Fruit fly (Drosophila melanogaster) whole organism, embryonic: ENCODE results near the gene Stt3B.

Experiments
- C15 ChIP-seq: fragments of 200-800 bp; sonication (Bioruptor generic); IDR thresholded peaks from 3 replicates; pipeline ENCODE4 v1.3.6; 2022; ENCODE audit warnings: missing biosample characterization, missing genetic modification characterization
- CG11398 ChIP-seq: fragments of 200-800 bp; sonication (Bioruptor generic); optimal IDR thresholded peaks from 2 replicates; lab custom pipeline; 2016; ENCODE audit warnings: missing biosample characterization, missing genetic modification characterization
- CG11560 ChIP-seq: fragments of 200-800 bp; sonication (Bioruptor generic); IDR thresholded peaks from 3 replicates; pipeline ENCODE4 v1.3.6; 2022; ENCODE audit warnings: missing biosample characterization, missing genetic modification characterization
- CG13424 ChIP-seq: fragments of 200-800 bp; sonication (Bioruptor generic); optimal IDR thresholded peaks from 2 replicates; lab custom pipeline; 2019; ENCODE audit warnings: missing biosample characterization, mild to moderate bottlenecking, missing genetic modification characterization, moderate library complexity
- CG13775 ChIP-seq: fragments of 200-800 bp; sonication (Bioruptor generic); optimal IDR thresholded peaks from 3 replicates; lab custom pipeline; 2017; ENCODE audit warnings: missing biosample characterization, mild to moderate bottlenecking, missing genetic modification characterization
- CG16813 ChIP-seq: fragments of 200-800 bp; sonication (Bioruptor generic); IDR thresholded peaks from 3 replicates; pipeline ENCODE4 v1.3.6; 2022; ENCODE audit warnings: missing biosample characterization, missing genetic modification characterization; ENCODE audit not compliant: partially characterized antibody
- CG3281 ChIP-seq: fragments of 200-800 bp; sonication (Bioruptor generic); optimal IDR thresholded peaks from 3 replicates; lab custom pipeline; 2017; ENCODE audit warnings: missing biosample characterization, mild to moderate bottlenecking, missing genetic modification characterization
- CG34224 ChIP-seq: fragments of 200-800 bp; sonication (Bioruptor generic); IDR thresholded peaks from 3 replicates; pipeline ENCODE4 v1.3.6; 2022; ENCODE audit warnings: missing biosample characterization, missing genetic modification characterization; ENCODE audit not compliant: partially characterized antibody
- CG4707 ChIP-seq: fragments of 200-800 bp; sonication (Bioruptor generic); optimal IDR thresholded peaks from 2 replicates; lab custom pipeline; 2018; ENCODE audit warnings: missing biosample characterization, mild to moderate bottlenecking, missing genetic modification characterization, moderate library complexity
- CG6683 ChIP-seq: fragments of 200-800 bp; sonication (Bioruptor generic); optimal IDR thresholded peaks from 2 replicates; lab custom pipeline; 2017; ENCODE audit warnings: missing biosample characterization, mild to moderate bottlenecking, missing genetic modification characterization, missing genetic modification reagents
- CG6854 ChIP-seq: fragments of 200-800 bp; sonication (Bioruptor generic); optimal IDR thresholded peaks from 3 replicates; lab custom pipeline; 2017; ENCODE audit warnings: missing biosample characterization, mild to moderate bottlenecking, missing genetic modification characterization
- CG7372 ChIP-seq: fragments of 200-800 bp; sonication (Bioruptor generic); IDR thresholded peaks from 2 replicates; pipeline ENCODE4 v1.3.6; 2022; ENCODE audit warnings: missing biosample characterization, missing genetic modification characterization
- CG7786 ChIP-seq: fragments of 200-800 bp; sonication (Bioruptor generic); optimal IDR thresholded peaks from 2 replicates; lab custom pipeline; 2016; ENCODE audit warnings: missing biosample characterization, missing genetic modification characterization
- CG7963 ChIP-seq: fragments of 200-800 bp; sonication (Bioruptor generic); IDR thresholded peaks from 3 replicates; pipeline ENCODE4 v1.3.6; 2022; ENCODE audit warnings: missing biosample characterization, missing genetic modification characterization; ENCODE audit not compliant: partially characterized antibody
- CG7987 ChIP-seq: fragments of 200-800 bp; sonication (Bioruptor generic); optimal IDR thresholded peaks from 2 replicates; lab custom pipeline; 2018; ENCODE audit warnings: missing biosample characterization, mild to moderate bottlenecking, missing genetic modification characterization, moderate library complexity
- CG8290 ChIP-seq, 3 experiments: fragments of 200-800 bp; sonication (Bioruptor generic); optimal IDR thresholded peaks; 2 replicates each; lab custom pipeline; 2016 to 2019; ENCODE audit warnings: missing biosample characterization in 3 of 3, missing genetic modification characterization in 3 of 3, mild to moderate bottlenecking in 2 of 3, moderate library complexity in 1 of 3
- CG8388 ChIP-seq: fragments of 200-800 bp; sonication (Bioruptor generic); optimal IDR thresholded peaks from 2 replicates; lab custom pipeline; 2019; ENCODE audit warnings: missing biosample characterization, mild to moderate bottlenecking, missing genetic modification characterization, moderate library complexity
- Dbx ChIP-seq: fragments of 200-800 bp; sonication (Bioruptor generic); IDR thresholded peaks from 3 replicates; pipeline ENCODE4 v1.3.6; 2022; ENCODE audit warnings: missing biosample characterization, missing genetic modification characterization
- Dll ChIP-seq: fragments of 200-800 bp; sonication (Bioruptor generic); IDR thresholded peaks from 4 replicates; pipeline ENCODE4 v1.3.6; 2022; ENCODE audit warnings: missing biosample characterization, missing genetic modification characterization; ENCODE audit not compliant: partially characterized antibody
- Fer3 ChIP-seq: fragments of 200-800 bp; sonication (Bioruptor generic); optimal IDR thresholded peaks from 2 replicates; lab custom pipeline; 2018; ENCODE audit warnings: missing biosample characterization, mild to moderate bottlenecking, missing genetic modification characterization, moderate library complexity
- GATAe ChIP-seq: fragments of 200-800 bp; sonication (Bioruptor generic); conservative IDR thresholded peaks from 2 replicates; pipeline ENCODE4 v1.3.6; 2022; ENCODE audit warnings: missing biosample characterization, missing genetic modification characterization
- H15 ChIP-seq: fragments of 200-800 bp; sonication (Bioruptor generic); IDR thresholded peaks from 3 replicates; pipeline ENCODE4 v1.3.6; 2022; ENCODE audit warnings: missing biosample characterization, missing genetic modification characterization
- HHEX ChIP-seq: fragments of 200-800 bp; sonication (Bioruptor generic); optimal IDR thresholded peaks from 3 replicates; lab custom pipeline; 2017; ENCODE audit warnings: missing biosample characterization, mild to moderate bottlenecking, missing genetic modification characterization, missing genetic modification reagents
- Med ChIP-seq: fragments of 200-800 bp; sonication (Bioruptor generic); peaks from one replicate; lab custom pipeline; 2016; ENCODE audit warnings: missing biosample characterization, missing genetic modification characterization, mild to moderate bottlenecking, inconsistent platforms, moderate library complexity
- Mrtf ChIP-seq: fragments of 200-800 bp; sonication (Bioruptor generic); IDR thresholded peaks from 3 replicates; pipeline ENCODE4 v1.3.6; 2022; ENCODE audit warnings: missing biosample characterization, missing genetic modification characterization
- NC2β ChIP-seq: fragments of 200-800 bp; sonication (Bioruptor generic); optimal IDR thresholded peaks from 2 replicates; lab custom pipeline; 2016; ENCODE audit warnings: missing biosample characterization, missing genetic modification characterization
- PHDP ChIP-seq: fragments of 200-800 bp; sonication (Bioruptor generic); optimal IDR thresholded peaks from 3 replicates; lab custom pipeline; 2018; ENCODE audit warnings: missing biosample characterization, mild to moderate bottlenecking, missing genetic modification characterization, moderate library complexity
- Side ChIP-seq: fragments of 200-800 bp; sonication (Bioruptor generic); optimal IDR thresholded peaks from 2 replicates; lab custom pipeline; 2016; ENCODE audit warnings: missing biosample characterization, missing genetic modification characterization
- Sin3A ChIP-seq: fragments of >200 bp; optimal IDR thresholded peaks from 2 replicates; lab custom pipeline; 2018
- Trl ChIP-seq, 3 experiments: fragments of >200 bp in 2 of 3; fragments of 200-800 bp in 1 of 3; sonication (Bioruptor generic) in 1 of 3; optimal IDR thresholded peaks; 2 replicates in 1 of 3; 3 replicates in 2 of 3; lab custom pipeline; 2016 to 2017; ENCODE audit warnings: missing biosample characterization in 1 of 3, missing genetic modification characterization in 1 of 3
- abd-A ChIP-seq: fragments of 200-800 bp; sonication (Bioruptor generic); optimal IDR thresholded peaks from 3 replicates; lab custom pipeline; 2019; ENCODE audit warnings: missing biosample characterization, mild to moderate bottlenecking, missing genetic modification characterization, moderate library complexity
- az2 ChIP-seq: fragments of 200-800 bp; sonication (Bioruptor generic); optimal IDR thresholded peaks from 3 replicates; lab custom pipeline; 2016; ENCODE audit warnings: missing biosample characterization, missing genetic modification characterization
- bcd ChIP-seq: fragments of 200-800 bp; sonication (Bioruptor generic); optimal IDR thresholded peaks from 2 replicates; lab custom pipeline; 2017; ENCODE audit warnings: missing biosample characterization, mild to moderate bottlenecking, missing genetic modification characterization
- bigmax ChIP-seq: fragments of 200-800 bp; sonication (Bioruptor generic); optimal IDR thresholded peaks from 2 replicates; lab custom pipeline; 2018; ENCODE audit warnings: missing biosample characterization, mild to moderate bottlenecking, missing genetic modification characterization
- cato ChIP-seq: fragments of 200-800 bp; sonication (Bioruptor generic); optimal IDR thresholded peaks from 2 replicates; lab custom pipeline; 2016; ENCODE audit warnings: missing biosample characterization, missing genetic modification characterization, borderline replicate concordance
- danr ChIP-seq: fragments of 200-800 bp; sonication (Bioruptor generic); IDR thresholded peaks from 2 replicates; pipeline ENCODE4 v1.3.6; 2022; ENCODE audit warnings: missing biosample characterization, missing genetic modification characterization
- ems ChIP-seq: fragments of 200-800 bp; sonication (Bioruptor generic); optimal IDR thresholded peaks from 3 replicates; lab custom pipeline; 2016; ENCODE audit warnings: missing biosample characterization, missing genetic modification characterization
- eve ChIP-seq, 2 experiments: fragments of >200 bp; optimal IDR thresholded peaks; 2 replicates each; lab custom pipeline; 2017; ENCODE audit warnings: missing biosample characterization in 2 of 2, missing genetic modification characterization in 2 of 2
- her ChIP-seq: fragments of 200-800 bp; sonication (Bioruptor generic); optimal IDR thresholded peaks from 2 replicates; lab custom pipeline; 2016; ENCODE audit warnings: missing biosample characterization, missing genetic modification characterization
- hth ChIP-seq: fragments of >200 bp; optimal IDR thresholded peaks from 2 replicates; lab custom pipeline; 2017; ENCODE audit warnings: inconsistent platforms
- nmo ChIP-seq: fragments of 200-800 bp; sonication (Bioruptor generic); optimal IDR thresholded peaks from 2 replicates; lab custom pipeline; 2018; ENCODE audit warnings: missing biosample characterization, mild to moderate bottlenecking, missing genetic modification characterization, moderate library complexity
- scrt ChIP-seq: fragments of 200-800 bp; sonication (Bioruptor generic); optimal IDR thresholded peaks from 2 replicates; lab custom pipeline; 2018; ENCODE audit warnings: missing biosample characterization, mild to moderate bottlenecking, missing genetic modification characterization, moderate library complexity
- sd ChIP-seq: fragments of 200-800 bp; sonication (Bioruptor generic); optimal IDR thresholded peaks from 3 replicates; lab custom pipeline; 2018; ENCODE audit warnings: missing biosample characterization, mild to moderate bottlenecking, missing genetic modification characterization, moderate library complexity
- sqz ChIP-seq: fragments of 200-800 bp; sonication (Bioruptor generic); optimal IDR thresholded peaks from 3 replicates; lab custom pipeline; 2018; ENCODE audit warnings: missing biosample characterization, mild to moderate bottlenecking, missing genetic modification characterization
- tap ChIP-seq: fragments of 200-800 bp; optimal IDR thresholded peaks from 3 replicates; lab custom pipeline; 2019; ENCODE audit warnings: missing biosample characterization, mild to moderate bottlenecking, missing genetic modification characterization, moderate library complexity
- tio ChIP-seq: fragments of 200-800 bp; sonication (Bioruptor generic); optimal IDR thresholded peaks from 2 replicates; lab custom pipeline; 2017; ENCODE audit warnings: missing biosample characterization, missing genetic modification characterization, inconsistent platforms
- unpg ChIP-seq: fragments of 200-800 bp; sonication (Bioruptor generic); optimal IDR thresholded peaks from 3 replicates; lab custom pipeline; 2018; ENCODE audit warnings: missing biosample characterization, mild to moderate bottlenecking, missing genetic modification characterization, moderate library complexity
- usp ChIP-seq: fragments of >200 bp; optimal IDR thresholded peaks from 2 replicates; lab custom pipeline; 2017; ENCODE audit warnings: missing biosample characterization, missing genetic modification characterization

Stt3B gene

dm6 chr3R:25024895-25025557, 44.4 kb downstream of the Stt3B start, which contains the start of the genes EMC6 and Hr96 (continued):
- TF ChIP-seq abd-A (tag; lab: Kevin White, UChicago) (no peak), ems (GFP tag; lab: Kevin White, UChicago) (peak; percentile 96), Fer3 (peak; percentile 94), az2 (GFP tag; lab: Kevin White, UChicago) (peak; percentile 94), CG6854 (GFP tag; lab: Kevin White, UChicago) (peak; percentile 83), CG7786 (GFP tag; lab: Kevin White, UChicago) (peak; percentile 92), CG13775 (GFP tag; lab: Kevin White, UChicago) (peak; percentile 94), her (GFP tag; lab: Kevin White, UChicago) (peak; percentile 99), GATAe (no peak; the same call in 1 of the 2 replicates), usp (no peak), Dbx (GFP tag; lab: Robert Waterston, UW) (peak; percentile 96), tap (peak; percentile 87), PHDP (tag; lab: Kevin White, UChicago) (peak; percentile 92), bigmax (peak; percentile 30), CG4707 (GFP tag; lab: Kevin White, UChicago) (peak; percentile 72), Med (peak; percentile 99), unpg (GFP tag; lab: Kevin White, UChicago) (peak; percentile 95), C15 (GFP tag; lab: Robert Waterston, UW) (peak; percentile 85; the same call in 2 of the 3 replicates), Dll (GFP tag; lab: Robert Waterston, UW) (peak; percentile 78), cato (peak; percentile 92), Trl (optimal IDR thresholded peaks at IDR 0.05; lab: Kevin White, UChicago) (no peak), Trl (GFP tag; optimal IDR thresholded peaks at IDR 0.05; lab: Kevin White, UChicago) (peak; percentile 95), Mrtf (GFP tag; lab: Robert Waterston, UW) (peak; percentile 91), H15 (GFP tag; lab: Robert Waterston, UW) (peak; percentile 93), bcd (peak; percentile 94), CG13424 (tag; lab: Kevin White, UChicago) (peak; percentile 94), CG11560 (tag; lab: Robert Waterston, UW) (peak; percentile 81), sd (tag; lab: Kevin White, UChicago) (peak; percentile 88), CG8388 (peak; percentile 87), CG3281 (GFP tag; lab: Kevin White, UChicago) (peak; percentile 91), CG6683 (peak; percentile 83), Sin3A (peak; percentile 70), CG8290 (GFP tag; optimal IDR thresholded peaks at IDR 0.05; lab: Kevin White, UChicago) (no peak), CG8290 (tag; optimal IDR thresholded peaks at IDR 0.05; lab: Kevin White, UChicago) (peak in 1 of 2 experiments; percentile 98), eve (GFP tag; optimal IDR thresholded peaks at IDR 0.05; lab: Kevin White, UChicago) (no peak), sqz (GFP tag; lab: Kevin White, UChicago) (no peak), CG7963 (GFP tag; lab: Robert Waterston, UW) (peak; percentile 82), CG16813 (GFP tag; lab: Robert Waterston, UW) (peak; percentile 74), CG11398 (GFP tag; lab: Kevin White, UChicago) (peak; percentile 82), Side (GFP tag; lab: Kevin White, UChicago) (peak; percentile 92), HHEX (GFP tag; lab: Kevin White, UChicago) (peak; percentile 91), hth (no peak), CG34224 (GFP tag; lab: Robert Waterston, UW) (peak; percentile 64; the same call in 2 of the 3 replicates), nmo (GFP tag; lab: Kevin White, UChicago) (peak; percentile 94), danr (peak; percentile 86), tio (no peak), CG7372 (GFP tag; lab: Robert Waterston, UW) (peak; percentile 91), NC2β (GFP tag; lab: Kevin White, UChicago) (peak; percentile 95), scrt (no peak), CG7987 (GFP tag; lab: Kevin White, UChicago) (peak; percentile 86)
